Worm (Caenorhabditis elegans) whole organism, young adult: ENCODE measurements around the gene spt-5.

Source experiments
- B0261.1 ChIP-seq: sonication (generic microtip); optimal IDR thresholded peaks from 2 replicates; lab custom pipeline; 2016; ENCODE audit warnings: mild to moderate bottlenecking, missing genetic modification characterization, moderate library complexity, missing compliant biosample characterization
- B0336.3 ChIP-seq: fragments of 200-800 bp; sonication (Bioruptor generic); IDR thresholded peaks from 2 replicates; pipeline ENCODE4 v1.3.6; 2022; ENCODE audit warnings: missing genetic modification characterization, missing compliant biosample characterization
- F52B5.7 ChIP-seq: sonication (generic microtip); optimal IDR thresholded peaks from 2 replicates; lab custom pipeline; 2016; ENCODE audit warnings: mild to moderate bottlenecking, missing genetic modification characterization, missing compliant biosample characterization
- Y56A3A.18 ChIP-seq: fragments of 200-800 bp; sonication (Bioruptor generic); IDR thresholded peaks from 2 replicates; pipeline ENCODE4 v1.3.6; 2022; ENCODE audit warnings: missing genetic modification reagents, missing genetic modification characterization, missing compliant biosample characterization
- Y79H2A.3 ChIP-seq: fragments of 200-800 bp; sonication (Bioruptor generic); conservative IDR thresholded peaks from 2 replicates; pipeline ENCODE4 v1.3.6; 2022; ENCODE audit warnings: missing genetic modification reagents, missing genetic modification characterization, missing compliant biosample characterization
- Y95B8A.8 ChIP-seq: fragments of 200-800 bp; sonication (Bioruptor generic); IDR thresholded peaks from 2 replicates; pipeline ENCODE4 v1.3.6; 2022; ENCODE audit warnings: missing genetic modification reagents, missing genetic modification characterization, missing compliant biosample characterization
- akir-1 ChIP-seq: fragments of 200-800 bp; sonication (Bioruptor generic); optimal IDR thresholded peaks from 2 replicates; lab custom pipeline; 2018; ENCODE audit warnings: mild to moderate bottlenecking, missing genetic modification characterization, moderate library complexity, missing compliant biosample characterization
- ama-1 ChIP-seq, 3 experiments: fragments of 150-350 bp in 1 of 3; sonication (generic microtip) in 2 of 3; optimal IDR thresholded peaks; 2 replicates each; lab custom pipeline; 2014 to 2018; ENCODE audit warnings: missing biosample characterization in 2 of 3, missing genetic modification characterization in 2 of 3, missing genetic modification reagents in 2 of 3
- aptf-3 ChIP-seq: fragments of 200-800 bp; sonication (Bioruptor generic); IDR thresholded peaks from 2 replicates; pipeline ENCODE4 v1.3.6; 2022; ENCODE audit warnings: missing genetic modification characterization, missing compliant biosample characterization
- atf-7 ChIP-seq: sonication (generic microtip); optimal IDR thresholded peaks from 2 replicates; lab custom pipeline; 2017; ENCODE audit warnings: mild to moderate bottlenecking, missing genetic modification characterization, missing compliant biosample characterization
- athp-1 ChIP-seq: sonication (generic microtip); optimal IDR thresholded peaks from 2 replicates; lab custom pipeline; 2017; ENCODE audit warnings: mild to moderate bottlenecking, missing genetic modification characterization, missing compliant biosample characterization
- attf-5 ChIP-seq: fragments of 200-800 bp; sonication (Bioruptor generic); optimal IDR thresholded peaks from 2 replicates; lab custom pipeline; 2018; ENCODE audit warnings: mild to moderate bottlenecking, missing genetic modification characterization, missing compliant biosample characterization
- cebp-1 ChIP-seq, 2 experiments: fragments of 200-800 bp in 1 of 2; sonication (Bioruptor generic) in 1 of 2; sonication (generic microtip) in 1 of 2; IDR thresholded peaks in 1 of 2; optimal IDR thresholded peaks in 1 of 2; 2 replicates each; pipeline versions ENCODE4 v1.3.6 to Lab custom; 2017 to 2022; ENCODE audit warnings: missing compliant biosample characterization in 2 of 2, missing genetic modification characterization in 2 of 2, mild to moderate bottlenecking in 1 of 2, missing genetic modification reagents in 1 of 2, moderate library complexity in 1 of 2
- cebp-2 ChIP-seq: fragments of 200-800 bp; sonication (Bioruptor generic); IDR thresholded peaks from 2 replicates; pipeline ENCODE4 v1.3.6; 2022; ENCODE audit warnings: missing genetic modification characterization, missing compliant biosample characterization
- ceh-100 ChIP-seq: fragments of 200-800 bp; sonication (Bioruptor generic); IDR thresholded peaks from 2 replicates; pipeline ENCODE4 v1.3.6; 2022; ENCODE audit warnings: missing genetic modification reagents, missing genetic modification characterization, missing compliant biosample characterization
- ceh-27 ChIP-seq: fragments of 200-800 bp; sonication (Bioruptor generic); optimal IDR thresholded peaks from 2 replicates; lab custom pipeline; 2018; ENCODE audit warnings: mild to moderate bottlenecking, missing genetic modification characterization, moderate library complexity, missing compliant biosample characterization
- ceh-79 ChIP-seq: sonication (generic microtip); optimal IDR thresholded peaks from 2 replicates; lab custom pipeline; 2017; ENCODE audit warnings: mild to moderate bottlenecking, missing genetic modification characterization, missing compliant biosample characterization
- ceh-91 ChIP-seq: fragments of 200-800 bp; sonication (Bioruptor generic); IDR thresholded peaks from 2 replicates; pipeline ENCODE4 v1.3.6; 2022; ENCODE audit warnings: missing genetic modification reagents, missing genetic modification characterization, missing compliant biosample characterization
- egl-18 ChIP-seq: fragments of 200-800 bp; sonication (Bioruptor generic); IDR thresholded peaks from 2 replicates; pipeline ENCODE4 v1.3.6; 2022; ENCODE audit warnings: missing genetic modification reagents, missing genetic modification characterization, missing compliant biosample characterization
- egl-44 ChIP-seq: fragments of 200-800 bp; sonication (Bioruptor generic); IDR thresholded peaks from 2 replicates; pipeline ENCODE4 v1.3.6; 2022; ENCODE audit warnings: missing genetic modification reagents, missing genetic modification characterization, missing compliant biosample characterization
- ekl-4 ChIP-seq: fragments of 200-800 bp; sonication (Bioruptor generic); IDR thresholded peaks from 2 replicates; pipeline ENCODE4 v1.3.6; 2022; ENCODE audit warnings: missing genetic modification reagents, missing genetic modification characterization, missing compliant biosample characterization
- hmg-1.2 ChIP-seq: fragments of 200-800 bp; sonication (Bioruptor generic); IDR thresholded peaks from 2 replicates; pipeline ENCODE4 v1.3.6; 2022; ENCODE audit warnings: missing genetic modification reagents, missing genetic modification characterization, missing compliant biosample characterization
- hrde-1 ChIP-seq: sonication (generic microtip); optimal IDR thresholded peaks from 2 replicates; lab custom pipeline; 2016; ENCODE audit warnings: missing genetic modification characterization, mild to moderate bottlenecking, missing compliant biosample characterization, moderate library complexity, missing genotype, missing genetic modification reagents, borderline replicate concordance
- hsf-1 ChIP-seq: fragments of 200-800 bp; sonication (Bioruptor generic); IDR thresholded peaks from 2 replicates; pipeline ENCODE4 v1.3.6; 2022; ENCODE audit warnings: missing genetic modification reagents, missing genetic modification characterization, missing compliant biosample characterization
- lin-35 ChIP-seq, 3 experiments: fragments of 150-350 bp in 2 of 3; sonication (generic microtip) in 1 of 3; optimal IDR thresholded peaks; 2 replicates each; lab custom pipeline; 2014 to 2018; ENCODE audit warnings: missing biosample characterization in 3 of 3, missing genetic modification characterization in 3 of 3, missing genetic modification reagents in 3 of 3
- lin-40 ChIP-seq: sonication (generic microtip); optimal IDR thresholded peaks from 2 replicates; lab custom pipeline; 2016; ENCODE audit warnings: missing genetic modification characterization, mild to moderate bottlenecking, missing compliant biosample characterization, missing genotype, missing genetic modification reagents
- madf-6 ChIP-seq: fragments of 200-800 bp; sonication (Bioruptor generic); IDR thresholded peaks from 2 replicates; pipeline ENCODE4 v1.3.6; 2022; ENCODE audit warnings: missing genetic modification reagents, missing genetic modification characterization, missing compliant biosample characterization
- mcd-1 ChIP-seq: fragments of 200-800 bp; sonication (Bioruptor generic); IDR thresholded peaks from 2 replicates; pipeline ENCODE4 v1.3.6; 2022; ENCODE audit warnings: missing genetic modification reagents, missing genetic modification characterization, missing compliant biosample characterization
- mel-28 ChIP-seq: sonication (generic microtip); optimal IDR thresholded peaks from 2 replicates; lab custom pipeline; 2016; ENCODE audit warnings: borderline replicate concordance, mild to moderate bottlenecking, missing genetic modification characterization, missing compliant biosample characterization
- nfyb-1 ChIP-seq: fragments of 200-800 bp; sonication (Bioruptor generic); IDR thresholded peaks from 2 replicates; pipeline ENCODE4 v1.3.6; 2022; ENCODE audit warnings: missing genetic modification reagents, missing genetic modification characterization, missing compliant biosample characterization
- nhr-80 ChIP-seq: sonication (generic microtip); optimal IDR thresholded peaks from 2 replicates; lab custom pipeline; 2016; ENCODE audit warnings: missing genetic modification characterization, missing compliant biosample characterization
- pbrm-1 ChIP-seq: fragments of 200-800 bp; sonication (Bioruptor generic); IDR thresholded peaks from 2 replicates; pipeline ENCODE4 v1.3.6; 2022; ENCODE audit warnings: missing genetic modification reagents, missing genetic modification characterization, missing compliant biosample characterization
- pha-4 ChIP-seq: fragments of 150-350 bp; sonication (generic microtip); optimal IDR thresholded peaks from 2 replicates; lab custom pipeline; 2014; ENCODE audit warnings: missing biosample characterization, missing genetic modification reagents, missing genetic modification characterization
- rcor-1 ChIP-seq: fragments of 200-800 bp; sonication (Bioruptor generic); IDR thresholded peaks from 2 replicates; pipeline ENCODE4 v1.3.6; 2022; ENCODE audit warnings: missing genetic modification reagents, missing genetic modification characterization, missing compliant biosample characterization
- rec-8 ChIP-seq, 2 experiments: sonication (generic microtip); optimal IDR thresholded peaks; 2 replicates each; lab custom pipeline; 2016; ENCODE audit warnings: mild to moderate bottlenecking in 2 of 2, missing genetic modification characterization in 2 of 2, missing genetic modification reagents in 2 of 2, missing genotype in 2 of 2, missing biosample characterization in 1 of 2, missing compliant biosample characterization in 1 of 2, moderate library complexity in 1 of 2
- sea-2 ChIP-seq: fragments of 200-800 bp; sonication (Bioruptor generic); IDR thresholded peaks from 2 replicates; pipeline ENCODE4 v1.3.6; 2022; ENCODE audit warnings: missing genetic modification characterization, missing compliant biosample characterization
- snpc-1.3 ChIP-seq: sonication (generic microtip); optimal IDR thresholded peaks from 2 replicates; lab custom pipeline; 2017; ENCODE audit warnings: missing genetic modification characterization, mild to moderate bottlenecking, missing compliant biosample characterization, antibody characterized with exemption, moderate library complexity, missing genotype, missing genetic modification reagents; ENCODE audit not compliant: insufficient read depth
- snpc-3.4 ChIP-seq: sonication (generic microtip); optimal IDR thresholded peaks from 2 replicates; lab custom pipeline; 2017; ENCODE audit warnings: missing genetic modification characterization, mild to moderate bottlenecking, missing compliant biosample characterization, antibody characterized with exemption, moderate library complexity, missing genotype, missing genetic modification reagents
- tlf-1 ChIP-seq: fragments of 200-800 bp; sonication (Bioruptor generic); optimal IDR thresholded peaks from 2 replicates; lab custom pipeline; 2018; ENCODE audit warnings: mild to moderate bottlenecking, missing genetic modification characterization, missing compliant biosample characterization
- ztf-18 ChIP-seq: sonication (generic microtip); optimal IDR thresholded peaks from 2 replicates; lab custom pipeline; 2016; ENCODE audit warnings: missing genotype, mild to moderate bottlenecking, missing genetic modification characterization, missing compliant biosample characterization
- ztf-6 ChIP-seq: fragments of 200-800 bp; sonication (Bioruptor generic); IDR thresholded peaks from 2 replicates; pipeline ENCODE4 v1.3.6; 2022; ENCODE audit warnings: missing genetic modification reagents, missing genetic modification characterization, missing compliant biosample characterization

spt-5 gene

DNA sequence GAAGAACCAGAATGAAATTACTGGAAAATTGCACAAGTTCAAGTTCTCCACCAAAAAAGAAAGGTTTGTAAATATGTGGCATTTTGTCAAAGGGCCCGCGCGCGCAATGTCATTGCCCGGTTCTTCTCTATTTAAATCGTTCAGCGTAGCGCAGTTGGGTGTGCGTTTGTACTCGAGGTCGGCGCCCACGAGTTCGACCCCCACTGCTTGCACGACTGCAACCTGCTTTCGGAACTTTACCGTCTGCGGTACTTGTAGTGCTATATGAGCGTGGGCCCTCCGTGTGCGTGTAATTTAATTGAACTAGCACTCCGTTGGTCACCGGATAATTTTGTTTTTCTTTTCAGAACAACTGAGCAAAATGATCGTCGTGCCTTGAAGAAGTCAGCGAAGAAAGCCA is 35.2 kb downstream of the spt-5 start (continued):
- peak; percentile 90 for TF ChIP-seq nfyb-1 (GFP tag; lab: Robert Waterston, UW)

DNA sequence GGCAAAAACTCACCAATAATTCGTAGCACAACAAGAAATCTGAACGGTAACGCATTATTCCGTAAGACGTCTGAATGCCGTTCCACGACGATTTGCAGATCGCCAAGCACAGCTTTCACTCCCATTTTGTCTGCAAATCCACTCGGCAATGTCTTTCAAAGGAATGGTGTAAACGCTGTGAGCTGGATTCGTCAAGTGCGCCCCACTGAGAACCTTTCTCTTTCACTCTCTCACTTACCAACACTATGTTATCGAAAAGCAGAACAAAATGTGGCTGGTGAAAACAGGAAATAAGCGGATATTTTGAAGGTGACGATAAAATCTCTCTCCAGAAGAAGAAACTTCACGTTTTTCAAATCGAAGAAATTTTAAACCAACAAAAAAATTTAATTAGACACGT is 37.6 kb downstream of the spt-5 start:
- TF ChIP-seq ama-1 (optimal IDR thresholded peaks at IDR 0.05; lab: Kevin White, UChicago), result peak; percentile 1
- no peak for TF ChIP-seq ama-1 (GFP tag; optimal IDR thresholded peaks at IDR 0.05; lab: Kevin White, UChicago)
- no peak for TF ChIP-seq athp-1
- no peak for TF ChIP-seq sea-2 (GFP tag; lab: Robert Waterston, UW)
- no peak for TF ChIP-seq Y95B8A.8 (GFP tag; lab: Robert Waterston, UW)
- TF ChIP-seq tlf-1 (GFP tag; lab: Kevin White, UChicago), result no peak
- TF ChIP-seq hmg-1.2 (GFP tag; lab: Robert Waterston, UW), result peak; percentile 54; the same call in 1 of the 2 replicates
- TF ChIP-seq cebp-2 (GFP tag; lab: Robert Waterston, UW), result 0 out of 2 replicates have a peak, but pooled peaks have one; percentile 43
- no peak for TF ChIP-seq lin-40 (tag; lab: Kevin White, UChicago)
- peak; percentile 39 for TF ChIP-seq ceh-27 (GFP tag; lab: Kevin White, UChicago)
- TF ChIP-seq lin-35 (GFP tag; optimal IDR thresholded peaks at IDR 0.05; lab: Kevin White, UChicago), result peak in 1 of 3 experiments; percentile 14
- no peak for TF ChIP-seq rec-8 (tag; optimal IDR thresholded peaks at IDR 0.05; lab: Kevin White, UChicago)
- 0 out of 2 replicates have a peak, but pooled peaks have one; percentile 39 for TF ChIP-seq B0336.3 (GFP tag; lab: Robert Waterston, UW)
- no peak for TF ChIP-seq Y79H2A.3 (GFP tag; lab: Robert Waterston, UW)
- TF ChIP-seq mel-28 (tag; lab: Kevin White, UChicago), result no peak
- TF ChIP-seq egl-18 (GFP tag; lab: Robert Waterston, UW), result no peak
- TF ChIP-seq snpc-1.3, result no peak
- TF ChIP-seq hsf-1, result 0 out of 2 replicates have a peak, but pooled peaks have one; percentile 15
- peak; percentile 14 for TF ChIP-seq nhr-80
- TF ChIP-seq ceh-100 (GFP tag; lab: Robert Waterston, UW), result no peak
- peak; percentile 5 for TF ChIP-seq F52B5.7 (tag; lab: Kevin White, UChicago)
- TF ChIP-seq hrde-1 (tag; lab: Kevin White, UChicago), result peak; percentile 19
- no peak for TF ChIP-seq ceh-91
- TF ChIP-seq ztf-18 (tag; lab: Kevin White, UChicago), result no peak
- no peak for TF ChIP-seq rcor-1 (GFP tag; lab: Robert Waterston, UW)
- no peak for TF ChIP-seq B0261.1 (tag; lab: Kevin White, UChicago)
- TF ChIP-seq cebp-1 (GFP tag; IDR thresholded peaks at IDR 0.05; lab: Robert Waterston, UW), result no peak
- peak; percentile 25 for TF ChIP-seq cebp-1 (tag; optimal IDR thresholded peaks at IDR 0.05; lab: Kevin White, UChicago)
- TF ChIP-seq atf-7 (tag; lab: Kevin White, UChicago), result no peak
- TF ChIP-seq snpc-3.4 (tag; lab: Kevin White, UChicago), result no peak
- no peak for TF ChIP-seq ztf-6 (GFP tag; lab: Robert Waterston, UW)
- TF ChIP-seq Y56A3A.18, result 0 out of 2 replicates have a peak, but pooled peaks have one; percentile 10
- TF ChIP-seq ceh-79 (tag; lab: Kevin White, UChicago), result no peak
- TF ChIP-seq egl-44 (GFP tag; lab: Robert Waterston, UW), result no peak
- no peak for TF ChIP-seq akir-1
- TF ChIP-seq madf-6 (GFP tag; lab: Robert Waterston, UW), result peak; percentile 35; the same call in 1 of the 2 replicates
- peak; percentile 66 for TF ChIP-seq ekl-4 (GFP tag; lab: Robert Waterston, UW)
- no peak for TF ChIP-seq pha-4 (tag; lab: Kevin White, UChicago)
- TF ChIP-seq mcd-1 (GFP tag; lab: Robert Waterston, UW), result peak; percentile 48; the same call in 1 of the 2 replicates
- TF ChIP-seq pbrm-1 (GFP tag; lab: Robert Waterston, UW), result no peak
- no peak for TF ChIP-seq aptf-3 (GFP tag; lab: Robert Waterston, UW)
- peak; percentile 8 for TF ChIP-seq attf-5 (GFP tag; lab: Kevin White, UChicago)
